Worm (Caenorhabditis elegans): ENCODE measurements around the gene hipr-1.

The hipr-1 gene

ce11 chrIII:8704765-8705164 lies 15.2 kb upstream of the hipr-1 start, which contains the start of gene B0303.16:
Gene B0303.16 (plus strand): TSS chrIII:8705065.
- no peak for TF ChIP-seq W03F9.2 (tag; optimal IDR thresholded peaks at IDR 0.05)
- TF ChIP-seq him-1 (tag; optimal IDR thresholded peaks at IDR 0.05) = no peak
- TF ChIP-seq dao-5 (tag; optimal IDR thresholded peaks at IDR 0.05) = no peak

DNA sequence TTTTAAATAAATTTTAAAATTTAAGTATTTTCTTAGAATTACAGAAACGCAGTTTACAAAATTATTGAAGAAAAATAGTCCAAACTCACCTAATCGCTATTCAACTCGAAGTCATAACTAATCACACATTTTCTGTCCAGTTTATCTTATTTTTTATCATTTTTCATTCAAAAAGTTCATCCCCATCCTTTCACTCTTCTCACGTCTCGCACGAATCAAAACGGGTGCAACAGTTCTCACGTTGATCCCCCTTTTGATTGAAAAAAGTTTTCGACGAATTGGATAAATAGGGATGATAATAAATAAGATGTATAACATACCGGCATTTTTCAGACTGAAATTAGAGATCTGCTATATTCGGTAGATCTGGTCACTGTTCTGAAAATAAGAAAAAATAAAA lies 10.3 kb upstream of the hipr-1 start:
- TF ChIP-seq W03F9.2 (tag; optimal IDR thresholded peaks at IDR 0.05) (no peak), him-1 (tag; optimal IDR thresholded peaks at IDR 0.05) (no peak), dao-5 (tag; optimal IDR thresholded peaks at IDR 0.05) (no peak)

DNA sequence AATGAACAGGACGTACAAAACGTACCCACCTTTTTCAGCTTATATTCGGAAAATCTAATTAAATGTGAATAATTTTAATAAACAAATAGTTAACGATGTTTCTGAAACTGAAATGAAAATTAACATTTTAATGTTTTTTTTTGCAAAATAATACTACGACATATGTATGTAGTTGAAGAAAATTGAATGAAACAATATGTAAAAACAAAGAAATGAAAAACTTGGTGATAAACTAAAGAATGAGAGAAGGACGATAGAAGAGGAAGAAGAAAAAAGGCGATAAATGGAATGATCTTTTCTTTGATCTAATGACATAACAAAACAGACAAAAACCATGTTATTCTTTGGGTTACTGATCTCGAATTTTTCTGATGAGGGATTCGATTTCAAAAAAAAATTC lies 9.7 kb upstream of the hipr-1 start, which contains the start of gene B0303.11:
TSS of gene B0303.11 (minus strand) at position 101 of the 400 bp plus-strand sequence.
- TF ChIP-seq him-1 (tag; optimal IDR thresholded peaks at IDR 0.05) = no peak
- TF ChIP-seq W03F9.2 (tag; optimal IDR thresholded peaks at IDR 0.05) = no peak
- no peak for TF ChIP-seq dao-5 (tag; optimal IDR thresholded peaks at IDR 0.05)

DNA sequence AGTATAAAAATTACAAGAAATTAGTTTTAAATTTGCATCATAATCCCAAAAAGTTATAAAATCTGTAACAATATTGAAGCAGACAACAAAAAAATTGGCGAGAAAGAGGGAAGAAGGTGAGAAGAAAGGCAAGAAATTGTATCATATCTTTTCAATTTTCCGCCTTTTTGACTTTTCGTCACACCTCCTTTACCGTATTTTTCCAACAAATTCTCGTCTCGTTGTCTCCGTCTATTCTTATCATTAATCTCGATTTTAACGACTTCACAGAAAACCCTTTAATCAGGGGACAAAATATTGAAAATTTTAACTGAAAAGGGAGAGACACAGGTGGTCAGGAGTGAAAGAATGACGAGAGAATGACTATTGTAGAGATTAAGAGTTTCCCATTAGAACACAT lies 7.0 kb upstream of the hipr-1 start:
- no peak for TF ChIP-seq W03F9.2 (tag; optimal IDR thresholded peaks at IDR 0.05)
- no peak for TF ChIP-seq dao-5 (tag; optimal IDR thresholded peaks at IDR 0.05)
- no peak for TF ChIP-seq him-1 (tag; optimal IDR thresholded peaks at IDR 0.05)

ce11 chrIII:8716084-8716483 lies 3.9 kb upstream of the hipr-1 start, which contains the start of gene B0303.14:
Gene B0303.14 (minus strand): TSS chrIII:8716184.
- TF ChIP-seq W03F9.2 (tag; optimal IDR thresholded peaks at IDR 0.05) = no peak
- TF ChIP-seq him-1 (tag; optimal IDR thresholded peaks at IDR 0.05) = no peak
- no peak for TF ChIP-seq dao-5 (tag; optimal IDR thresholded peaks at IDR 0.05)

DNA sequence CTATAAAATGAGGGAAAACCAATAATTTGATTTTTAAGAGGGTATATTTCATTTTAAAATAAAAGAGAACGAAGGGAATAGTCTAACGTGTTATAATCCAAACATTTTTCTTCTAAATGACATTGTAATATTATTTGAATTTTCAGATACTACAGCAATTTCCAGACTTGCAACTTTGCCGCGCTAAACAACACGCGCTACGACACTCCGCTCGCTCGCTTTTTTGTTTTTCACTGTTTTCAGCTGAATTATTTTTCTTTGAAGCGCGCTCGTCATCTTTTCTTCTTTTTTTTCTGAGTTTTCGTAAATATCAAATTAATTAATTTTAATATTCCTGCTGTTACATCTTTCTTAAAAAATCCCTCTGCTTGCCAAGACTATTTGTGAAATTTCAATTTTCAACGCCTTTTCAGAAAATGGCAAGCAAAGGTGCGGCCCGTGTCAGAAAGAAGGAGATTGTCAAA lies 2.7 kb upstream of the hipr-1 start, which contains the start of gene mrpl-11:
TSS of gene mrpl-11 (plus strand) at position 414 of the 464 bp plus-strand sequence.
- no peak for TF ChIP-seq dao-5 (tag; optimal IDR thresholded peaks at IDR 0.05)
- TF ChIP-seq him-1 (tag; optimal IDR thresholded peaks at IDR 0.05) = no peak
- TF ChIP-seq W03F9.2 (tag; optimal IDR thresholded peaks at IDR 0.05) = no peak

DNA sequence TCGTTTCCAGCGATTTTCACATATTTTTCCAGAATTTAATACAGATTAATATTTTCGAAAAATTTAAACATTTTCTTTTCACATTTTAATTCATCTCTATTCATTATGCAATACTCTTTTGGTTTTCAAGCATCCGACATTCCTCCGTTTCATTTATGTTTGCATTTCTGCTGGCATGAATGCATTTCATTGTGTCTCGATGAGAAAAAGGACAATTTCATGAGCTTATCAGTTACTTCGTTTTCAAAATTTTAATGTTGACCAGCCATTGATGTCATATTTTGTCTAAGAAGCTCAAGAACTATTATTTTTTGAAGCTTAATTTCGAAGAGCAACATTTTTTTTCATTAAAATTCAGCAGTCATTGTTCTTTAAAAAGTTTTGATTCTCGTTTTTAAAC lies 1.4 kb upstream of the hipr-1 start:
- TF ChIP-seq dao-5 (tag; optimal IDR thresholded peaks at IDR 0.05) (no peak), W03F9.2 (tag; optimal IDR thresholded peaks at IDR 0.05) (no peak), him-1 (tag; optimal IDR thresholded peaks at IDR 0.05) (no peak)

- no peak for TF ChIP-seq dao-5 (tag; optimal IDR thresholded peaks at IDR 0.05)
- no peak for TF ChIP-seq W03F9.2 (tag; optimal IDR thresholded peaks at IDR 0.05)
- TF ChIP-seq him-1 (tag; optimal IDR thresholded peaks at IDR 0.05) = no peak
Observed at ce11 chrIII:8719105-8719504, 897 bp upstream of the hipr-1 start.

- no peak for TF ChIP-seq him-1 (tag; optimal IDR thresholded peaks at IDR 0.05)
- no peak for TF ChIP-seq dao-5 (tag; optimal IDR thresholded peaks at IDR 0.05)
- no peak for TF ChIP-seq W03F9.2 (tag; optimal IDR thresholded peaks at IDR 0.05)
Observed at ce11 chrIII:8725224-8725623, 5.2 kb downstream of the hipr-1 start.

DNA sequence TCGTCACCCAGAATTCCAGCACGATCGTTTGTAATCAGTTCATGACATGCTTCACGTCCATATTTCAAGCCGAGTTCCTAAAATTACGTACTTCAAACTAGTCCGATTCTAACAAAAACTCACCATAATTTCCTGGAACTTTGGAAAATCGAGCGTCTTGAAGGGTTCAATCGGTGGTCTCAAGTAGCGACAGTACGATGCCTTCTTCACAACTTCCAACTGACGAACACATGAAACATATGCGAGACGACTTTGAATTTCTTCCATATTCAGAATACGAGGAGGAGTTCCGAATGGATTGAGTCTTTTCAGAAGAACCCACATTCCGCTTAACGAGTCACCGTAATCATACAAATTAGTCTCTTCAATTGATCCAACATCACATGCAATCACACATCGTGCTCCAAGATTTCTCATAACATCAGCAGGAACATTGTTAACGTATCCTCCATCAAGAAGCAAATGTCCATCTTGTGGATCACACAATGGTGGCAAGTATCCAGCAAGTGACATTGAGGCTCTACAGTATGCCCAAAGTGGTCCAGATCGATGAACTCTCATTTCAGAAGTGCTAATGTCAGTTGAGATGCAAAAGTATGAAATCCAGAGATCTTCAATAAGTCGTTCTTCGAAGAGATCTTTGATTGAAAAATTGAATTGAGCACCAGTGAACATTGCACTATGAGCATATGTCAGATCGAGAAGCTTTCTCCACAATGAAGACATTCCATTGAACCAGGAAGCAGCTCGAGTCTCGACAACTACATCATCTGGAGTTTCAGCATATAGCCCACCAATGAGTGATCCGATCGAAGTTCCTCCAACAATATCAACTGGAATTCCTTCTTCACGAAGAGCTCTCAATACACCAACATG lies 6.3 kb downstream of the hipr-1 start:
- TF ChIP-seq W03F9.2 (tag; optimal IDR thresholded peaks at IDR 0.05) = no peak
- TF ChIP-seq him-1 (tag; optimal IDR thresholded peaks at IDR 0.05) = no peak
- TF ChIP-seq dao-5 (tag; optimal IDR thresholded peaks at IDR 0.05) = no peak

DNA sequence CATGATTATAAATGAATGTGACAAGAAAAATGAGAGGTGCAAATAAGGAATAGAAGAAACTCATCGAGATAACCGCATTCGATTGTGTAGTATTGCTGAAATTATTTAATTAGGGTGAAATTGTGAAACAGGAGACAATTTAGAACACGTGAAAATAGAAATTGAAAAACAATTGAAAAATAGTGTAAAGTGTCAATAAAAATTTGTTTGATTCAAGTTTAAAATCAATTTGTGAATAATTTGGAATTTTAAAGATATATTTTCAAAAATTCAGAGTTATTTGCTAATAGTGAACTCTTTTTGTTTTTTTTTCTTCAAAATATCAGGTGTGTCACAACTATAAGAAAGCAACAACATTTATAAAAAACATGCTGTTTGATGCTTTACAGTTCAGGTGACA lies 11.3 kb downstream of the hipr-1 start, which contains the start of gene ZK370.4:
TSS of gene ZK370.4 (minus strand) at position 101 of the 400 bp plus-strand sequence.
- TF ChIP-seq W03F9.2 (tag; optimal IDR thresholded peaks at IDR 0.05) (no peak), him-1 (tag; optimal IDR thresholded peaks at IDR 0.05) (no peak), dao-5 (tag; optimal IDR thresholded peaks at IDR 0.05) (no peak)

DNA sequence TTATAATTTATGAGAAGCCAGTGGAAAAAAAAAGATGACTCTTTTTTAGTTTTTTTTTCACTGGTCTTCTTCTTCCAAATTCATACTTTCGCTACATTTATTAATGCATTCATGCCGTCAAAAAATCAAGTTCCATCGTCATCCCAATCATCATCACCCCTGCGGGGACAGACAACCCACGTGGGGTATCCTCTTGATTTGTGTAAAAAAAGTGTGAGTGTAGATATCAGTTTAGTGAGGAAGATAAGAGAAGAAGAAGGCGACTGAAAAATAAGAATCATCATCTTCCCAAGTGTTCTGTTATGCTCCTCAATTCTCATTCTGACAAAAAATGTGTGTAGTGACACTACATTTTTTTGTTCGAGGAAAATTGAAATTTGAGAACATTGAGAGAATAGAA lies 12.0 kb downstream of the hipr-1 start:
- TF ChIP-seq W03F9.2 (tag; optimal IDR thresholded peaks at IDR 0.05) (no peak), dao-5 (tag; optimal IDR thresholded peaks at IDR 0.05) (no peak), him-1 (tag; optimal IDR thresholded peaks at IDR 0.05) (no peak)

ce11 chrIII:8733237-8733636 lies 13.2 kb downstream of the hipr-1 start:
- TF ChIP-seq him-1 (tag; optimal IDR thresholded peaks at IDR 0.05) (no peak), W03F9.2 (tag; optimal IDR thresholded peaks at IDR 0.05) (no peak), dao-5 (tag; optimal IDR thresholded peaks at IDR 0.05) (no peak)

- TF ChIP-seq him-1 (tag; optimal IDR thresholded peaks at IDR 0.05) (no peak), dao-5 (tag; optimal IDR thresholded peaks at IDR 0.05) (no peak), W03F9.2 (tag; optimal IDR thresholded peaks at IDR 0.05) (no peak)
Observed at ce11 chrIII:8733667-8734066, 13.7 kb downstream of the hipr-1 start.
